Fruit fly (Drosophila melanogaster) whole organism, pupa: ENCODE results near the gene Hr96.

Experiments used
- CG10348 ChIP-seq: fragments of 200-800 bp; sonication (Bioruptor generic); IDR thresholded peaks from 2 replicates; pipeline ENCODE4 v1.3.6; 2022; ENCODE audit warnings: missing biosample characterization, missing genetic modification characterization
- CG12605 ChIP-seq: fragments of 200-800 bp; sonication (Bioruptor generic); IDR thresholded peaks from 2 replicates; pipeline ENCODE4 v1.3.6; 2022; ENCODE audit warnings: missing biosample characterization, missing genetic modification characterization
- CG13204 ChIP-seq: fragments of 200-800 bp; sonication (Bioruptor generic); optimal IDR thresholded peaks from 2 replicates; lab custom pipeline; 2018; ENCODE audit warnings: missing biosample characterization, mild to moderate bottlenecking, missing genetic modification characterization, moderate library complexity
- CG14655 ChIP-seq: fragments of 200-800 bp; sonication (Bioruptor generic); optimal IDR thresholded peaks from 3 replicates; lab custom pipeline; 2017; ENCODE audit warnings: mild to moderate bottlenecking, missing biosample characterization, missing genetic modification reagents, missing genetic modification characterization
- CG15710 ChIP-seq: fragments of 200-800 bp; sonication (Bioruptor generic); optimal IDR thresholded peaks from 2 replicates; lab custom pipeline; 2018; ENCODE audit warnings: missing biosample characterization, mild to moderate bottlenecking, missing genetic modification characterization, moderate library complexity
- CG17806 ChIP-seq: fragments of 200-800 bp; sonication (Bioruptor generic); optimal IDR thresholded peaks from 2 replicates; lab custom pipeline; 2018; ENCODE audit warnings: missing biosample characterization, mild to moderate bottlenecking, missing genetic modification characterization, moderate library complexity
- CG32121 ChIP-seq: fragments of 200-800 bp; sonication (Bioruptor generic); IDR thresholded peaks from 2 replicates; pipeline ENCODE4 v1.3.6; 2022; ENCODE audit warnings: missing biosample characterization, missing genetic modification characterization
- CG34367 ChIP-seq: fragments of 200-800 bp; sonication (Bioruptor generic); optimal IDR thresholded peaks from 2 replicates; lab custom pipeline; 2018; ENCODE audit warnings: missing biosample characterization, mild to moderate bottlenecking, missing genetic modification characterization
- CG4496 ChIP-seq: fragments of 200-800 bp; sonication (Bioruptor generic); IDR thresholded peaks from 3 replicates; pipeline ENCODE4 v1.3.6; 2022; ENCODE audit warnings: missing biosample characterization, missing genetic modification characterization
- CG8159 ChIP-seq: fragments of 200-800 bp; sonication (Bioruptor generic); optimal IDR thresholded peaks from 3 replicates; lab custom pipeline; 2018; ENCODE audit warnings: missing biosample characterization, mild to moderate bottlenecking, missing genetic modification characterization, moderate library complexity
- CG8301 ChIP-seq: fragments of 200-800 bp; sonication (Bioruptor generic); optimal IDR thresholded peaks from 2 replicates; lab custom pipeline; 2018; ENCODE audit warnings: missing biosample characterization, mild to moderate bottlenecking, missing genetic modification characterization
- CG9948 ChIP-seq: fragments of 200-800 bp; sonication (Bioruptor generic); optimal IDR thresholded peaks from 2 replicates; lab custom pipeline; 2018; ENCODE audit warnings: missing biosample characterization, mild to moderate bottlenecking, missing genetic modification characterization, moderate library complexity
- D1 ChIP-seq: fragments of 200-800 bp; sonication (Bioruptor generic); optimal IDR thresholded peaks from 2 replicates; lab custom pipeline; 2018; ENCODE audit warnings: missing biosample characterization, mild to moderate bottlenecking, missing genetic modification characterization, moderate library complexity
- EcR ChIP-seq: fragments of 200-800 bp; sonication (Bioruptor generic); optimal IDR thresholded peaks from 3 replicates; lab custom pipeline; 2019; ENCODE audit warnings: missing biosample characterization, missing genetic modification characterization, mild to moderate bottlenecking, moderate library complexity, missing genetic modification reagents
- Ets98B ChIP-seq: fragments of 200-800 bp; sonication (Bioruptor generic); IDR thresholded peaks from 2 replicates; pipeline ENCODE4 v1.3.6; 2022; ENCODE audit warnings: missing biosample characterization, missing genetic modification characterization
- Pif1A ChIP-seq: fragments of 200-800 bp; sonication (Bioruptor generic); optimal IDR thresholded peaks from 3 replicates; lab custom pipeline; 2016; ENCODE audit warnings: missing biosample characterization, missing genetic modification characterization
- Pif1B ChIP-seq: fragments of 200-800 bp; sonication (Bioruptor generic); optimal IDR thresholded peaks from 3 replicates; lab custom pipeline; 2016; ENCODE audit warnings: missing biosample characterization, missing genetic modification characterization
- Snoo ChIP-seq: fragments of 200-800 bp; sonication (Bioruptor generic); optimal IDR thresholded peaks from 3 replicates; lab custom pipeline; 2017; ENCODE audit warnings: missing biosample characterization, mild to moderate bottlenecking, missing genetic modification characterization, inconsistent platforms
- fd96Ca ChIP-seq: fragments of 200-800 bp; sonication (Bioruptor generic); IDR thresholded peaks from 3 replicates; pipeline ENCODE4 v1.3.6; 2022; ENCODE audit warnings: missing biosample characterization, missing genetic modification characterization
- gl ChIP-seq: fragments of 200-800 bp; sonication (Bioruptor generic); optimal IDR thresholded peaks from 2 replicates; lab custom pipeline; 2018; ENCODE audit warnings: missing biosample characterization, mild to moderate bottlenecking, missing genetic modification characterization
- rn ChIP-seq: fragments of 200-800 bp; sonication (Bioruptor generic); IDR thresholded peaks from 2 replicates; pipeline ENCODE4 v1.3.6; 2022; ENCODE audit warnings: missing biosample characterization, missing genetic modification characterization

Gene Hr96

DNA sequence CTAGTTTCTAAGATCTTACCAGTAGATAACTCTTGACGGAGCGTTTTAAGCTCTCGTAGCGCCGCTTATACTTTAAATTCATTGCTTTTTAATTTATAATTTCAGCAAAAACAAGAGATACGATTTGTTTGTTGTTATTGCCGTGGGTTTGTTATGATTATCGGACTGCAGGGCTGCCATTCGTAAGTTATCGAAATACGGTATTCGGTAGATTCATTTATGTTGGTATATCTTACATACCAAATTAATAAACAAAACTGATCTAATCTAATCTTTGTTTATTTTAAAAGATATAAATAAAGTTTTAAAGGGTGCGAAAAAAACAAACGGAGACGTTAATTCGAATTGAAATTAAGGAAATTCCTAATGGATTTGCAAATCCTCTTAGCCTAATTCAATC lies 31.0 kb downstream of the Hr96 start, which contains the start of the genes CG31111 and stac:
CG31111 (minus strand) TSS at position 162 of the 400 bp plus-strand sequence.
stac (plus strand) TSS at position 271 of the 400 bp plus-strand sequence.
- TF ChIP-seq CG8159 (no peak), CG13204 (GFP tag; lab: Kevin White, UChicago) (no peak), CG8301 (tag; lab: Kevin White, UChicago) (no peak), gl (tag; lab: Kevin White, UChicago) (no peak), Ets98B (GFP tag; lab: Robert Waterston, UW) (no peak), CG4496 (GFP tag; lab: Robert Waterston, UW) (no peak), Snoo (tag; lab: Kevin White, UChicago) (no peak), EcR (GFP tag; lab: Kevin White, UChicago) (no peak), CG34367 (no peak), CG10348 (GFP tag; lab: Robert Waterston, UW) (no peak), CG12605 (GFP tag; lab: Robert Waterston, UW) (no peak)

DNA sequence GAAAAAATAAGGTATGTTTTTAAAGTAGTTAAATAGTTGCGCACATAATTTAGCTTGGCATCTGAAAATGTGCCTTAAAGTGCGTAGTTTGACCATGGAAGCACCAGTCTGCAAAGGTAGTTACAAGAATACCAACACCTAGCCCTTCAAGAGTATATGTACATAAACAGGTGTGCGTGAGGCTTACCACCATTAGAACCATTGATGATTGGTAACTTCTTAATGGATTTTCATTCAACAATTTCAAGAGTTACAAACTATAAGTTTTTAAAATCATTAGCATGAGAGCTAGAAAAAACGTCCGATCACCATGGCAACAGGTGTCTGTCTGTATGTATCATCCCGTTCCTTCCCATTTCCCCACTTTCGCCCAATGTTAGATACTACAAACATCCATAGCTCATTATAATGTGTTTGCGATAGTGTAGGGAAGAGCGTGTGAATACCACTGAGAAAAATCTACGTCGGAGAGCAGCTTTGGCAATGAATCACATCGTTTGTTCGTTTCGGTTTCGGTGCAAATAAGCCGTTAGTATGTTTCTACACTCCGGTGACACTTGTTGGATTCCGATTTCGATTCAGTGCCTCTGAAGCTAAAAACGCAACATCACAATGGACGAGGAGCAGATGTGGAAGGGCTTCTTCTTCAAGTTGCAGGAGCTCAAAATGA lies 31.6 kb downstream of the Hr96 start:
- TF ChIP-seq CG32121 (GFP tag; lab: Robert Waterston, UW) = no peak
- TF ChIP-seq CG9948 = no peak
- no peak for TF ChIP-seq CG8301 (tag; lab: Kevin White, UChicago)
- TF ChIP-seq CG14655 = no peak
- TF ChIP-seq EcR (GFP tag; lab: Kevin White, UChicago) = no peak

DNA sequence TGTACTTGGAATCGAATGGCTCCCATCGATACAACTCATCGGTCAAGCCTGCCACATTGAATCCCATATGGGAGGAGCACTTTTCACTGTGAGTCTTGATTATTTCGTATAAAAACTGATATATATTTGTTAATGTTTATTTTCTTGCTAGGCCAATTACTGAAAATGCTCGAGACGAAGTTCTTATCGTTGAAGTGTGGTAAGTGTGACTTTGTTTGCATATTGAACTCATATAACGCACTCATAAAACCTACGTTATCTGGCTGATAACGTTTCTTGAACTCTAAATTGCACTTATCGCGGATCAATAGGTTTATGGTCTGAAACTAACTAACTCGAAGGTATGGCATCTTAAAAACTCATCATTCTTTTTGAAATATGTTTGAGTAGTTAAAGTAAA lies 35.4 kb downstream of the Hr96 start:
- TF ChIP-seq gl (tag; lab: Kevin White, UChicago) = no peak
- TF ChIP-seq fd96Ca (GFP tag; lab: Robert Waterston, UW) = no peak
- no peak for TF ChIP-seq Pif1A (GFP tag; lab: Kevin White, UChicago)
- no peak for TF ChIP-seq CG13204 (GFP tag; lab: Kevin White, UChicago)

DNA sequence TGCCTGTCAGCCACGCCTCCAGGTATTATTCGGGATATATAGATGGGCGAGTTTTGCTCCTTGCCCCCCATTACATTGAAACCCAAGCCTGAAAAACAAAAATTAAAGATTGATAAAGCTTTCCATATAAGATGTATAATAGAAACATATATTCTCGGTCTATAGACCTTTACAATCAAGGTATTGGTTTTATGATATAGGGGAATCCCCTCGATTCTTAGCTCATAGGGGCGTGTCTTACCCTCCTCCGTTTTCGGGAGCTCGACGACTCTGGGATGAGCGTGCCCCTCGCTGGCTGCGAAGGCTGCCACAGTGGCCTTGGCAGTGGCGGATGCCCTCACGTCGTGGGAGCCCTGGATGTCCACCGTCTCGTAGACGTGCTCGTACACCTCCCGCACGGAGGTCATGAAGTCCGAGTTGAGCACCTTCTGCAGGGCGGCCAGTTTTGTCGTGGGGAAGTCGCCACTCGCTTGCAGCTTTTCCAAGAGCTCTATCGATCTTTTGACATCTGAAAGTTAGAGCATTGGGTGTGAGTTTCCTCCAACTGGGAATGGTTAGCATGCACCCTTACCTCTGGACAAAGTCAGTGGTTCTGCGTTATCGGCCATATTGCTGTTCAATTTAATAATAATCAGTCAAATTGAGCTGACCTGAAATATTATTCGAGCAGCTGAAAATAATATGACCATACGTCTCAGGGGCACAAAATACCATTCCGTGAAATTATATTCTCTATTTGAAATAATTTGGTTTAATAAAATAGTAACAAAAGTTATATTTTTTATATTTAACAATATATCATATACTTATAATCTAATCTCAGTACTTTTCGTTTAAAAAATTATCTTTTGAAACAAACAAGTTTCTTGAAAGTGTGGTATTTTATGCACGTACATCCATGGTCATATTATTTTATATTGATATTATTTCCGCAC lies 40.1 kb downstream of the Hr96 start, which contains the start of the genes veli and PQBP1:
veli (minus strand) TSS at position 685 of the 935 bp plus-strand sequence.
PQBP1 (plus strand) TSS at position 885 of the 935 bp plus-strand sequence.
- TF ChIP-seq CG8159 (no peak), CG9948 (no peak), Pif1A (GFP tag; lab: Kevin White, UChicago) (no peak), Ets98B (GFP tag; lab: Robert Waterston, UW) (no peak), EcR (GFP tag; lab: Kevin White, UChicago) (no peak), CG32121 (GFP tag; lab: Robert Waterston, UW) (no peak), Pif1B (no peak)
- TF ChIP-seq, all 21 proteins: peak for 0

DNA sequence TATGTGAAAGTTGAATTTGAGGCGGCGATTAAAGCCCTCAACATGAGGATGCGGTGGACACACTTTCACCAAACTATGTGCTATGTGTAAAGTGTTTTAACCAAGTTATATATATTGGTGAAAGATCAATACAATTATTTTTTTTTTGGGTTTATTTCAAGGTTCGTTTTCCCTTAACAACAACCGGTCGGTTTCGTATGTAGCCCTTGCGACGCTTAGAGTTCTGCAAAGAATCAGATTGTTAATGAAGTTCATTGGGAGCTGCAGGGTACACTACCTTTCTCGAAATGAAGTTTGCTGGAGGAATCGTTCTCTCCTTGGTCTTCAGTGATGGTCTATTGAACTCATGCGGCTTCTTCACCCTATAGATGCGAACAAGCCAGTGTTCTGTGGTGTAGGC lies 41.8 kb downstream of the Hr96 start:
- no peak for TF ChIP-seq CG4496 (GFP tag; lab: Robert Waterston, UW)
- no peak for TF ChIP-seq CG17806 (tag; lab: Kevin White, UChicago)
- TF ChIP-seq EcR (GFP tag; lab: Kevin White, UChicago) = no peak
- TF ChIP-seq CG8159 = no peak
- no peak for TF ChIP-seq rn (GFP tag; lab: Robert Waterston, UW)
- TF ChIP-seq D1 (tag; lab: Kevin White, UChicago) = no peak
- TF ChIP-seq CG13204 (GFP tag; lab: Kevin White, UChicago) = no peak
- TF ChIP-seq gl (tag; lab: Kevin White, UChicago) = no peak

DNA sequence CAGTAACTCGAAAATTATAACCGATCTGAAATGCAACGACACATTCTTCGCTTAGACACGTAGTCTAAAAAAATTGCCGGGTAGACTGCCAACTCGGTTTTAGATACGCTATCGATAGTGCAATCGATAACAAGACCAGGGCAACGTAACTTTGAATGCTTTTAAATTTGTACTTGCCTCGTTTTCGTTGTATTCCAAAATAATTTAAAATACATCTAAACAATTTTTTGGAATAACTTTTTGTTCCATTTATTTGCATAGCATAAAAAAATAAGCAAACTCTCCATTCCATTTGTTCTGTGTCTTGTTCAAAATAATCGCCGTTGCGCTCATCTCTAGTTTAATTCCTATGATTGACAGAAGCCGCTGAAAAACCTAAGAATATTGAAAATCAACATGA lies 44.5 kb downstream of the Hr96 start, which contains the start of the genes Stt3B and CG11839:
Stt3B (minus strand) TSS at position 69 of the 400 bp plus-strand sequence.
CG11839 (plus strand) TSS at position 359 of the 400 bp plus-strand sequence.
- peak; percentile 28 for TF ChIP-seq CG17806 (tag; lab: Kevin White, UChicago)
- peak; percentile 21 for TF ChIP-seq Snoo (tag; lab: Kevin White, UChicago)
- peak; percentile 42; the same call in 1 of the 2 replicates for TF ChIP-seq CG32121 (GFP tag; lab: Robert Waterston, UW)
- TF ChIP-seq CG15710 (tag; lab: Kevin White, UChicago) = peak; percentile 53
- no peak for TF ChIP-seq CG8301 (tag; lab: Kevin White, UChicago)
- no peak for TF ChIP-seq Pif1B

DNA sequence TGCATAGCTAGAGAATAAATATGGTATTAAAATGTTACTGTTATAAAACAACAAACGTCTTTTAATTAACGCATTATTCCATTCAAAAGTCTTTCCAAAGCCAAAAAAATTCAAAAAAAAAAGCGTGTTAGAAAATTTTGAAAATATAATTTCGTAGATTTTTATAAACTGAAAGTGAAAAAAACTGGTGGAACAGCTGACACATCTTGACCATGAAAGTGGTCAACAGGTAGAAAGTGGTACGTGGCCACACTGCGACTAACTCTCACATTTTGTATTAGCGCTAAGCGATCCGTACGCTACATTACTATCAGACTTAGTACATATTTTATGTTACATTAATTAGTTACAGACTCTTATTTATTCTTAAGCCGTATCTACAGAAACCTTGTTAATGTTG lies 45.8 kb downstream of the Hr96 start, which contains the start of gene CG11836:
CG11836 (plus strand) TSS at position 256 of the 400 bp plus-strand sequence.
- no peak for TF ChIP-seq CG8301 (tag; lab: Kevin White, UChicago)
- TF ChIP-seq CG9948 = no peak
- no peak for TF ChIP-seq Ets98B (GFP tag; lab: Robert Waterston, UW)
- TF ChIP-seq fd96Ca (GFP tag; lab: Robert Waterston, UW) = no peak
- no peak for TF ChIP-seq CG17806 (tag; lab: Kevin White, UChicago)
- no peak for TF ChIP-seq Pif1A (GFP tag; lab: Kevin White, UChicago)
- TF ChIP-seq CG32121 (GFP tag; lab: Robert Waterston, UW) = no peak
- no peak for TF ChIP-seq rn (GFP tag; lab: Robert Waterston, UW)
- no peak for TF ChIP-seq CG15710 (tag; lab: Kevin White, UChicago)
- no peak for TF ChIP-seq D1 (tag; lab: Kevin White, UChicago)
- TF ChIP-seq CG4496 (GFP tag; lab: Robert Waterston, UW) = no peak
